ENCODE assay signal across 6 worm cellular contexts in genomic region chrIII:8216224-8216623, ce11.
TF ChIP-seq lines count a peak whose summit lies in the region.

unc-86 (minus strand) TSS chrIII:8216336.

TF ChIP-seq in whole organism, L1 larva, 84 proteins besides CTCF, POLR2A, EP300 and RAD21 (continues in another document):
- TF ChIP-seq irx-1 (tag; optimal IDR thresholded peaks at IDR 0.05; lab: Kevin White, UChicago) (no peak), lsy-2 (tag; optimal IDR thresholded peaks at IDR 0.05; lab: Kevin White, UChicago) (peak in 1 of 2 experiments; percentile 31), ceh-90 (tag; optimal IDR thresholded peaks at IDR 0.05; lab: Kevin White, UChicago) (no peak), unc-86 (tag; optimal IDR thresholded peaks at IDR 0.05; lab: Kevin White, UChicago) (peak; percentile 86), blmp-1 (tag; optimal IDR thresholded peaks at IDR 0.05; lab: Kevin White, UChicago) (no peak), ceh-63 (GFP tag; optimal IDR thresholded peaks at IDR 0.05; lab: Kevin White, UChicago) (no peak), dsc-1 (tag; optimal IDR thresholded peaks at IDR 0.05; lab: Kevin White, UChicago) (no peak), nhr-84 (tag; optimal IDR thresholded peaks at IDR 0.05; lab: Kevin White, UChicago) (no peak), pax-3 (tag; optimal IDR thresholded peaks at IDR 0.05; lab: Kevin White, UChicago) (no peak), efl-3 (GFP tag; optimal IDR thresholded peaks at IDR 0.05; lab: Kevin White, UChicago) (no peak), C16A3.4 (tag; optimal IDR thresholded peaks at IDR 0.05; lab: Kevin White, UChicago) (no peak), lin-14 (GFP tag; optimal IDR thresholded peaks at IDR 0.05; lab: Kevin White, UChicago) (peak; percentile 4), ceh-8 (GFP tag; optimal IDR thresholded peaks at IDR 0.05; lab: Kevin White, UChicago) (no peak), tlp-1 (tag; optimal IDR thresholded peaks at IDR 0.05; lab: Kevin White, UChicago) (no peak), mdl-1 (tag; optimal IDR thresholded peaks at IDR 0.05; lab: Kevin White, UChicago) (no peak), lin-39 (tag; optimal IDR thresholded peaks at IDR 0.05; lab: Kevin White, UChicago) (no peak)

TF ChIP-seq in whole organism, L2 larva, 48 proteins besides CTCF, POLR2A, EP300 and RAD21:
- peak; percentile 4 for TF ChIP-seq unc-55 (GFP tag; optimal IDR thresholded peaks at IDR 0.05; lab: Kevin White, UChicago)
- TF ChIP-seq unc-62 (GFP tag; optimal IDR thresholded peaks at IDR 0.05; lab: Kevin White, UChicago) = no peak

TF ChIP-seq in whole organism, L3 larva, 47 proteins besides CTCF, POLR2A, EP300 and RAD21:
- TF ChIP-seq nfya-1 (tag; optimal IDR thresholded peaks at IDR 0.05; lab: Kevin White, UChicago; ENCODE audit: insufficient read depth) = peak; percentile 67
- TF ChIP-seq tbx-2 (tag; optimal IDR thresholded peaks at IDR 0.05; lab: Kevin White, UChicago) = no peak
- no peak for TF ChIP-seq nhr-77 (tag; optimal IDR thresholded peaks at IDR 0.05; lab: Kevin White, UChicago)
- TF ChIP-seq mml-1 (tag; optimal IDR thresholded peaks at IDR 0.05; lab: Kevin White, UChicago) = no peak
- TF ChIP-seq sea-2 (GFP tag; optimal IDR thresholded peaks at IDR 0.05; lab: Kevin White, UChicago) = no peak

TF ChIP-seq in whole organism, L4 larva, 104 proteins besides CTCF, POLR2A, EP300 and RAD21:
- TF ChIP-seq aha-1 (tag; lab: Kevin White, UChicago) = peak; percentile 2
- no peak for TF ChIP-seq rbr-2 (tag; optimal IDR thresholded peaks at IDR 0.05; lab: Kevin White, UChicago)

TF ChIP-seq in whole organism, late embryonic, 69 proteins besides CTCF, POLR2A, EP300 and RAD21:
- no peak for TF ChIP-seq ceh-6 (GFP tag; optimal IDR thresholded peaks at IDR 0.05; lab: Kevin White, UChicago)
- peak; percentile 64 for TF ChIP-seq nfya-1 (tag; optimal IDR thresholded peaks at IDR 0.05; lab: Kevin White, UChicago)
- peak; percentile 25 for TF ChIP-seq unc-86 (tag; optimal IDR thresholded peaks at IDR 0.05; lab: Kevin White, UChicago)
- peak; percentile 53 for TF ChIP-seq ceh-31 (tag; optimal IDR thresholded peaks at IDR 0.05; lab: Kevin White, UChicago)
TF ChIP-seq in whole organism, late embryonic: peak in this region for 3.

TF ChIP-seq in whole organism, mixed stage, embryonic, 35 proteins besides CTCF, POLR2A, EP300 and RAD21:
- TF ChIP-seq drap-1 (GFP tag; optimal IDR thresholded peaks at IDR 0.05; lab: Kevin White, UChicago) = no peak
- TF ChIP-seq lsy-2 (tag; optimal IDR thresholded peaks at IDR 0.05; lab: Kevin White, UChicago) = peak; percentile 55
- no peak for TF ChIP-seq unc-39 (tag; optimal IDR thresholded peaks at IDR 0.05; lab: Kevin White, UChicago)
TF ChIP-seq in whole organism, mixed stage, embryonic: peak in this region for 1.

Comparison
In these comparisons a context has a peak if more than half of its experiments do, and no peak if none do; other contexts are left out.
1. Of the 29 proteins assayed by ChIP-seq in both whole organism, L4 larva and whole organism, L1 larva: peak only in whole organism, L4 larva: aha-1; only in whole organism, L1 larva: none; in both: none; in neither: 27; mixed calls (peak in some experiments, not most) for 1.